Fruit fly (Drosophila melanogaster): ENCODE measurements around the gene orb.
A peak's percentile ranks its signal among the peaks of the same experiment; 100 is the strongest.

DNA sequence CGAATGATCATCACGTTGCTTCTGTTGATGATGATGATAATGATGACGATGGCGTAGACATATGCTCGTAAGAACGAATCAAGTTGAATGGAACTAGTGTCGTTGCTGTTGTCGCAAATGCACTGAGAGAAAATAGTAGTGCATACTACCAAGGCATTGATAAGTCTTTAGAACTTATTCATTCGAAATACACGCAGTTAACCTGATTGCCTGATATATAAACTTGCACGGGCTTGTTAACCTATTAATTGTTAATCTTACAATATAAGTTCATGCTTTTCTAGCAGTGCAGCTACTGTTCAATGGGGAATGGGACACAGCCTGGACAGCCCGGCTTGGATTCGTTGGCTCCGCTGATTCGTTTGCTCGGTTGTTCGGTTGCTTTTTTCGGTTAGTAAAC lies 45.6 kb upstream of the orb start:
- TF ChIP-seq CG4496 (GFP tag; IDR thresholded peaks at IDR 0.05) (peak; percentile 97), CG12605 (GFP tag; IDR thresholded peaks at IDR 0.05) (peak; percentile 91), gl (tag; optimal IDR thresholded peaks at IDR 0.05) (peak; percentile 97)
